Worm (Caenorhabditis elegans): Measurements from ENCODE around the gene F58F9.1.

Gene F58F9.1

DNA sequence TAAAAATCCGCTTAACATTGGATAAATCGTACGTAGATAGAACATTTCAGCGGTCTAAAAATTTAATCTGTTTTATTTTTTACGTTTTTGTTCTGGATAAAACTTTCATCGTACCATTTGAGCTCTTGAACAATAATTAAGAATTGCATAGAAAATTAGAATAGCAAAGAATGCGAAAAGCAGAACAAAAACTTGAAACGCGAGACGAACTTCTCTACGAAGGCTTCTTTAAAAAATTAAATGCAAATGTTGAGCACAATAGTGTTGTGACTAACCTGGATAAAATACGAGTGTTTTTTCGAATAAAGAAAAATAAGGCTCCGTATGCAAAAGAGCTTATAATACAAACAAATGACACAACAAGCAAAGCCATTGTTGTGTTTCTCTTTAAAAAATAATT, 49.9 kb downstream of the F58F9.1 start:
- no peak for TF ChIP-seq unc-62 (GFP tag; optimal IDR thresholded peaks at IDR 0.05)

DNA sequence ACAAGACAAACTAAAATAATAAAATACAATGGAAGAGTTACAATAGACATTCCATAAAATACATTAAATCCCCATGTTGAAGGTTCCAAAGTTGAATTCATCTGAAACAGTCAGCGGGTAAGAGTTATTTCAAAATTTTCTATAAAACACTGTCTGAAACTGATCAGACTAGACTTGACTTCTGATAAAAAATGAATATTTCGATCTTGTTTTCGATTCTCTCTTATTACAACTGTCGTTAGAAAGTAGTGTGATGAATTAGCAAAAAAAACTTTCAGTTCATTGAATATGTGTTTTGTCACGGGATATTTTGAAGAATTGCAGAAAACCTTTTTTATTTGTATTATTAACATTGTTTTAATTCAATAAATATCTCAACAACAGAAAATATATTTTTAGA, 52.1 kb downstream of the F58F9.1 start, which contains the start of gene srv-26:
srv-26 (minus strand) TSS at position 101 of the 400 bp plus-strand sequence.
- TF ChIP-seq unc-62 (GFP tag; optimal IDR thresholded peaks at IDR 0.05) = no peak

ce11 chrIV:6303642-6304041, 54.0 kb downstream of the F58F9.1 start, which contains the start of gene srv-25:
TSS of gene srv-25 (minus strand) at chrIV:6303742.
- no peak for TF ChIP-seq unc-62 (GFP tag; optimal IDR thresholded peaks at IDR 0.05)

Data from whole organism, dauer.